Worm (Caenorhabditis elegans) whole organism, late embryonic: Measurements from ENCODE around the gene Y39A1A.10.

Experiments used
- ceh-6 ChIP-seq: fragments of 200-800 bp; sonication (Bioruptor generic); optimal IDR thresholded peaks from 2 replicates; lab custom pipeline; 2018; ENCODE audit warnings: mild to moderate bottlenecking, missing genetic modification characterization, missing compliant biosample characterization
- fkh-10 ChIP-seq: fragments of 150-350 bp; optimal IDR thresholded peaks from 2 replicates; lab custom pipeline; 2014; ENCODE audit warnings: missing biosample characterization, missing genetic modification reagents, missing genetic modification characterization
- hlh-8 ChIP-seq: sonication (generic microtip); optimal IDR thresholded peaks from 2 replicates; lab custom pipeline; 2016; ENCODE audit warnings: missing genotype, missing genetic modification characterization, missing compliant biosample characterization
- odd-2 ChIP-seq: sonication (generic microtip); optimal IDR thresholded peaks from 2 replicates; lab custom pipeline; 2017; ENCODE audit warnings: antibody characterized with exemption, mild to moderate bottlenecking, missing genetic modification characterization, missing compliant biosample characterization

DNA sequence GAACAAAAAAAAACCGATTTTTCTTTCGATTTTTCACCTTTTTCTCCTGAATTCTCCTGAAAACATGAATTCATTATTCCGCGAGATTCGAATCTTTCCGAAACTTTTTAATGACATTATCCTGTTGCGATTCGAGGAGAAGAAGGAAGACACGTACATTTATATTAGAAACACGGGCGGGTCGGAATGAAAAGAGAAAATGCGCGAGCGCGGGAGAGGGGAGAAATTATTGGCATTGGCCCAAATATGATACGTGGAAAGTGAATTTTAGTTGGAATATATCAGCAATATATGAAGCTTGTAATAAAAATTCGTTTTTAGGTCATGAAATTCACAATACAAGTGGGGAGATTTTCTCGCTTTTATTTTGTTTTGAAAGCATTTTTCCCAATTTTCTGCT, 21.0 kb downstream of the Y39A1A.10 start:
- TF ChIP-seq hlh-8 (tag; lab: Kevin White, UChicago) (no peak), fkh-10 (GFP tag; lab: Kevin White, UChicago) (no peak), ceh-6 (GFP tag; lab: Kevin White, UChicago) (no peak), odd-2 (tag; lab: Kevin White, UChicago) (no peak)
